Worm (Caenorhabditis elegans) whole organism, late embryonic: ENCODE data around the gene snr-6.

Experiments used
- C08G9.2 ChIP-seq: sonication (generic microtip); optimal IDR thresholded peaks from 2 replicates; lab custom pipeline; 2016; ENCODE audit warnings: mild to moderate bottlenecking, missing genetic modification characterization, moderate library complexity, missing compliant biosample characterization
- F13H6.1 ChIP-seq: sonication (generic microtip); optimal IDR thresholded peaks from 2 replicates; lab custom pipeline; 2016; ENCODE audit warnings: missing genetic modification characterization, missing compliant biosample characterization
- K02D7.2 ChIP-seq: sonication (generic microtip); optimal IDR thresholded peaks from 2 replicates; lab custom pipeline; 2017; ENCODE audit warnings: mild to moderate bottlenecking, missing genetic modification characterization, missing compliant biosample characterization
- K09A11.1 ChIP-seq: sonication (generic microtip); optimal IDR thresholded peaks from 2 replicates; lab custom pipeline; 2017; ENCODE audit warnings: antibody characterized with exemption, mild to moderate bottlenecking, missing genetic modification characterization, missing compliant biosample characterization; ENCODE audit not compliant: insufficient read depth
- T23F11.4 ChIP-seq: fragments of 200-800 bp; sonication (Bioruptor generic); optimal IDR thresholded peaks from 2 replicates; lab custom pipeline; 2018; ENCODE audit warnings: mild to moderate bottlenecking, missing genetic modification characterization, missing compliant biosample characterization
- ceh-14 ChIP-seq: sonication (generic microtip); optimal IDR thresholded peaks from 2 replicates; lab custom pipeline; 2016; ENCODE audit warnings: missing genotype, missing genetic modification characterization, missing compliant biosample characterization
- ceh-19 ChIP-seq: fragments of 200-800 bp; sonication (Bioruptor generic); optimal IDR thresholded peaks from 2 replicates; lab custom pipeline; 2018; ENCODE audit warnings: mild to moderate bottlenecking, missing genetic modification characterization, missing compliant biosample characterization
- ceh-2 ChIP-seq: sonication (generic microtip); optimal IDR thresholded peaks from 2 replicates; lab custom pipeline; 2016; ENCODE audit warnings: missing genotype, missing genetic modification characterization, missing compliant biosample characterization
- ceh-24 ChIP-seq: sonication (generic microtip); optimal IDR thresholded peaks from 2 replicates; lab custom pipeline; 2016; ENCODE audit warnings: mild to moderate bottlenecking, missing genetic modification characterization, missing compliant biosample characterization
- ceh-30 ChIP-seq: fragments of 150-350 bp; optimal IDR thresholded peaks from 2 replicates; lab custom pipeline; 2014; ENCODE audit warnings: missing biosample characterization, missing genetic modification characterization
- ceh-31 ChIP-seq: sonication (generic microtip); optimal IDR thresholded peaks from 2 replicates; lab custom pipeline; 2016; ENCODE audit warnings: missing genetic modification characterization, missing compliant biosample characterization
- ceh-45 ChIP-seq: fragments of 200-800 bp; sonication (Bioruptor generic); IDR thresholded peaks from 2 replicates; pipeline ENCODE4 v1.3.6; 2022; ENCODE audit warnings: missing genetic modification reagents, missing genetic modification characterization, missing compliant biosample characterization
- ceh-6 ChIP-seq: fragments of 200-800 bp; sonication (Bioruptor generic); optimal IDR thresholded peaks from 2 replicates; lab custom pipeline; 2018; ENCODE audit warnings: mild to moderate bottlenecking, missing genetic modification characterization, missing compliant biosample characterization
- ceh-9 ChIP-seq: sonication (generic microtip); optimal IDR thresholded peaks from 2 replicates; lab custom pipeline; 2016; ENCODE audit warnings: mild to moderate bottlenecking, missing genetic modification characterization, inconsistent platforms, missing compliant biosample characterization
- dve-1 ChIP-seq: sonication (generic microtip); optimal IDR thresholded peaks from 2 replicates; lab custom pipeline; 2017; ENCODE audit warnings: antibody characterized with exemption, mild to moderate bottlenecking, missing genetic modification characterization, missing compliant biosample characterization
- elt-2 ChIP-seq: sonication (generic microtip); optimal IDR thresholded peaks from 2 replicates; lab custom pipeline; 2016; ENCODE audit warnings: missing genetic modification reagents, missing genetic modification characterization, missing compliant biosample characterization
- elt-4 ChIP-seq: sonication (generic microtip); optimal IDR thresholded peaks from 2 replicates; lab custom pipeline; 2016; ENCODE audit warnings: missing genetic modification characterization, missing compliant biosample characterization
- ets-4 ChIP-seq: sonication (generic microtip); optimal IDR thresholded peaks from 2 replicates; lab custom pipeline; 2016; ENCODE audit warnings: missing genetic modification characterization, missing compliant biosample characterization
- fax-1 ChIP-seq: sonication (generic microtip); optimal IDR thresholded peaks from 2 replicates; lab custom pipeline; 2016; ENCODE audit warnings: missing genotype, missing genetic modification characterization, missing compliant biosample characterization
- fkh-10 ChIP-seq: fragments of 150-350 bp; optimal IDR thresholded peaks from 2 replicates; lab custom pipeline; 2014; ENCODE audit warnings: missing biosample characterization, missing genetic modification reagents, missing genetic modification characterization
- fkh-6 ChIP-seq: sonication (generic microtip); optimal IDR thresholded peaks from 2 replicates; lab custom pipeline; 2016; ENCODE audit warnings: missing genetic modification characterization, missing compliant biosample characterization
- gmeb-2 ChIP-seq: sonication (generic microtip); optimal IDR thresholded peaks from 2 replicates; lab custom pipeline; 2016; ENCODE audit warnings: missing genetic modification characterization, inconsistent platforms, missing compliant biosample characterization
- hlh-13 ChIP-seq: fragments of 200-800 bp; sonication (Bioruptor generic); optimal IDR thresholded peaks from 2 replicates; lab custom pipeline; 2018; ENCODE audit warnings: mild to moderate bottlenecking, missing genetic modification characterization, missing compliant biosample characterization
- hlh-8 ChIP-seq: sonication (generic microtip); optimal IDR thresholded peaks from 2 replicates; lab custom pipeline; 2016; ENCODE audit warnings: missing genotype, missing genetic modification characterization, missing compliant biosample characterization
- lim-6 ChIP-seq: sonication (generic microtip); optimal IDR thresholded peaks from 2 replicates; lab custom pipeline; 2016; ENCODE audit warnings: missing genetic modification characterization, missing compliant biosample characterization
- madf-2 ChIP-seq: sonication (generic microtip); optimal IDR thresholded peaks from 2 replicates; lab custom pipeline; 2017; ENCODE audit warnings: missing genetic modification characterization, missing compliant biosample characterization
- mec-3 ChIP-seq: sonication (generic microtip); optimal IDR thresholded peaks from 2 replicates; lab custom pipeline; 2016; ENCODE audit warnings: borderline replicate concordance, missing genetic modification characterization, missing compliant biosample characterization
- nfya-1 ChIP-seq: sonication (generic microtip); optimal IDR thresholded peaks from 2 replicates; lab custom pipeline; 2017; ENCODE audit warnings: missing genetic modification characterization, mild to moderate bottlenecking, missing compliant biosample characterization, antibody characterized with exemption, moderate library complexity
- nhr-11 ChIP-seq: fragments of 150-350 bp; optimal IDR thresholded peaks from 2 replicates; lab custom pipeline; 2014; ENCODE audit warnings: missing biosample characterization, missing genetic modification characterization
- nhr-232 ChIP-seq: sonication (generic microtip); optimal IDR thresholded peaks from 2 replicates; lab custom pipeline; 2016; ENCODE audit warnings: missing genetic modification characterization, missing compliant biosample characterization
- npax-4 ChIP-seq: sonication (generic microtip); optimal IDR thresholded peaks from 2 replicates; lab custom pipeline; 2016; ENCODE audit warnings: missing genetic modification characterization, missing compliant biosample characterization
- odd-2 ChIP-seq: sonication (generic microtip); optimal IDR thresholded peaks from 2 replicates; lab custom pipeline; 2017; ENCODE audit warnings: antibody characterized with exemption, mild to moderate bottlenecking, missing genetic modification characterization, missing compliant biosample characterization
- pag-3 ChIP-seq: sonication (generic microtip); optimal IDR thresholded peaks from 2 replicates; lab custom pipeline; 2016; ENCODE audit warnings: missing compliant biosample characterization, missing genetic modification characterization, borderline replicate concordance
- pat-9 ChIP-seq: fragments of 200-800 bp; sonication (Bioruptor generic); optimal IDR thresholded peaks from 2 replicates; lab custom pipeline; 2018; ENCODE audit warnings: mild to moderate bottlenecking, missing genetic modification characterization, moderate library complexity, missing compliant biosample characterization
- pha-4 ChIP-seq: fragments of 150-350 bp; optimal IDR thresholded peaks from 2 replicates; lab custom pipeline; 2018; ENCODE audit warnings: missing biosample characterization, missing genetic modification reagents, missing genetic modification characterization
- sox-2 ChIP-seq: fragments of 200-800 bp; sonication (Bioruptor generic); IDR thresholded peaks from 2 replicates; pipeline ENCODE4 v1.3.6; 2022; ENCODE audit warnings: missing genetic modification reagents, missing genetic modification characterization, missing compliant biosample characterization
- sox-4 ChIP-seq: sonication (generic microtip); optimal IDR thresholded peaks from 2 replicates; lab custom pipeline; 2017; ENCODE audit warnings: mild to moderate bottlenecking, missing genetic modification characterization, inconsistent platforms, missing compliant biosample characterization
- syd-9 ChIP-seq: sonication (generic microtip); optimal IDR thresholded peaks from 2 replicates; lab custom pipeline; 2016; ENCODE audit warnings: mild to moderate bottlenecking, missing genetic modification characterization, moderate library complexity, missing compliant biosample characterization
- tbx-2 ChIP-seq: sonication (generic microtip); optimal IDR thresholded peaks from 2 replicates; lab custom pipeline; 2016; ENCODE audit warnings: missing genetic modification characterization, missing compliant biosample characterization
- tbx-7 ChIP-seq: sonication (generic microtip); optimal IDR thresholded peaks from 2 replicates; lab custom pipeline; 2016; ENCODE audit warnings: missing genotype, missing genetic modification characterization, missing compliant biosample characterization
- ttx-3 ChIP-seq: sonication (generic microtip); optimal IDR thresholded peaks from 2 replicates; lab custom pipeline; 2016; ENCODE audit warnings: missing genetic modification reagents, missing genetic modification characterization, missing compliant biosample characterization
- unc-55 ChIP-seq: sonication (generic microtip); optimal IDR thresholded peaks from 2 replicates; lab custom pipeline; 2017; ENCODE audit warnings: missing biosample characterization, missing genetic modification reagents, missing genetic modification characterization
- zip-5 ChIP-seq: sonication (generic microtip); optimal IDR thresholded peaks from 2 replicates; lab custom pipeline; 2016; ENCODE audit warnings: missing genetic modification characterization, missing compliant biosample characterization

snr-6 gene

DNA sequence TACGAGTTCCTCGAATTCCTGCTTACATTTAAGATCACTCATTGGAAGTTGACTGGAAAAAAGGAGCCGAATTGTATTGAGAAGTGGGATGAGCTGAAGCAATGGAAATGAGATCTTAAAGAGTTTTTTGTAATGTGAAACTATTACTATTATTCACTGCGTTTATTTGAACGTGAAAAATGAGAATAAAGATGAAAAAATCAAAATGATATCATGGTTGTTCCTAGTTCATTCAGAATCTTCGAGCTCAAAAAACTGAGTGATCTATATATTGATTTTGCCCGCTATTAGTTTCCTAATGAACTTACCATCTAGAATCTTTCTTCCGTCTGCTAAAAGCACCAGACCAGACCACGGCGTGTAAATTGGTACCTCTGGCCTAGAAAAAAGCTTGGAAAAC lies 7.6 kb upstream of the snr-6 start:
- no peak for TF ChIP-seq mec-3 (tag; lab: Kevin White, UChicago)
- TF ChIP-seq odd-2 = no peak
- TF ChIP-seq zip-5 (tag; lab: Kevin White, UChicago) = no peak
- no peak for TF ChIP-seq ets-4 (tag; lab: Kevin White, UChicago)
- no peak for TF ChIP-seq fkh-10 (GFP tag; lab: Kevin White, UChicago)

DNA sequence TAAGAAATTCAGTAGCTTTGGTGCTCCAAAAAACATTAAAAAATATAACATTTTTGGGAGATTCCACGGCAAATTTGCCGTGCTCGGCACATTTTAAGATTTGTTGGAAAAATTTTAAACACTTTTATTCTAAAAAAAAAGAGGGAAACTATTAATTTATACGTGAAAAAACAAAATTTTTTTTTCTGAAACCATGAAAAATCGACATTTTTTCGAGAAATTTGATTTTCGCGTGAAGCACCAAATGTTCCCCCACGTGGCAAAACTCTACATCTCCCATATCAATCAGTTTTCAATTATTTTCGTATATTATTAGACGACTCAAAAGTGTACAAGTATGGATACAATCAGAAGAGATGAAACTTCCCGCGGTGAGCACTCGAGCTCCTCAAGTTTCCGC lies 6.8 kb upstream of the snr-6 start, which contains the start of gene fbxa-218:
Gene fbxa-218 (plus strand): TSS at position 301 of the 400 bp plus-strand sequence.
- TF ChIP-seq sox-2 (GFP tag; lab: Robert Waterston, UW) (no peak), nhr-232 (tag; lab: Kevin White, UChicago) (no peak), hlh-8 (no peak), ceh-31 (no peak), sox-4 (tag; lab: Kevin White, UChicago) (no peak), fkh-10 (GFP tag; lab: Kevin White, UChicago) (no peak), K02D7.2 (tag; lab: Kevin White, UChicago) (no peak), fax-1 (tag; lab: Kevin White, UChicago) (no peak), ceh-30 (tag; lab: Kevin White, UChicago) (no peak), tbx-2 (tag; lab: Kevin White, UChicago) (no peak), pha-4 (no peak), pat-9 (no peak), pag-3 (tag; lab: Kevin White, UChicago) (no peak), dve-1 (tag; lab: Kevin White, UChicago) (no peak), C08G9.2 (tag; lab: Kevin White, UChicago) (no peak), tbx-7 (tag; lab: Kevin White, UChicago) (no peak), ceh-19 (GFP tag; lab: Kevin White, UChicago) (no peak), ttx-3 (tag; lab: Kevin White, UChicago) (no peak)

DNA sequence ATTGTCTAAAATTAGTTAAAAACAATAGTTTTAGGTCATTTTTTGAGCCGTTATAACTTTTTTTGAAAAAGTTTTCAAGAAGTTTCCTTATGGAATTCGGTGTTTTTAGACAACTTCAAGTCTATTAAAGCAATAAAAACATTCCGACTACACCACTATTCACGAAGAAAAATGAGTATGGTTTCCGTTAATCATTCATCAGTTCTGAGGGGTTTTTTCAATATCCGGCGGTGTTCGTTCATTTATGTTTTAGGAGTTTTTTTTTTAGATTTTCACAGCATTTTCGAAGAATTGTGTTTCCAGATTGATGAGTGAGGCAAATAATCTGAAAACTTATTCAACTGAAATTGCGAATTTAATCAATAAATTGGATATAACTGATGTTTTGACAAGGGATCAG lies 4.7 kb upstream of the snr-6 start, which contains the start of gene Y49E10.27:
Gene Y49E10.27 (plus strand): TSS at position 301 of the 400 bp plus-strand sequence.
- TF ChIP-seq hlh-8 (no peak), ceh-6 (GFP tag; lab: Kevin White, UChicago) (no peak), npax-4 (tag; lab: Kevin White, UChicago) (no peak), fkh-6 (tag; lab: Kevin White, UChicago) (no peak), K02D7.2 (tag; lab: Kevin White, UChicago) (no peak), K09A11.1 (no peak), elt-2 (tag; lab: Kevin White, UChicago) (no peak), ceh-45 (GFP tag; lab: Robert Waterston, UW) (no peak), F13H6.1 (tag; lab: Kevin White, UChicago) (no peak), nfya-1 (no peak), pha-4 (no peak), gmeb-2 (tag; lab: Kevin White, UChicago) (no peak), ceh-9 (tag; lab: Kevin White, UChicago) (no peak), T23F11.4 (GFP tag; lab: Kevin White, UChicago) (no peak), ceh-31 (no peak), sox-2 (GFP tag; lab: Robert Waterston, UW) (no peak), ceh-14 (tag; lab: Kevin White, UChicago) (no peak), ceh-24 (tag; lab: Kevin White, UChicago) (no peak)

DNA sequence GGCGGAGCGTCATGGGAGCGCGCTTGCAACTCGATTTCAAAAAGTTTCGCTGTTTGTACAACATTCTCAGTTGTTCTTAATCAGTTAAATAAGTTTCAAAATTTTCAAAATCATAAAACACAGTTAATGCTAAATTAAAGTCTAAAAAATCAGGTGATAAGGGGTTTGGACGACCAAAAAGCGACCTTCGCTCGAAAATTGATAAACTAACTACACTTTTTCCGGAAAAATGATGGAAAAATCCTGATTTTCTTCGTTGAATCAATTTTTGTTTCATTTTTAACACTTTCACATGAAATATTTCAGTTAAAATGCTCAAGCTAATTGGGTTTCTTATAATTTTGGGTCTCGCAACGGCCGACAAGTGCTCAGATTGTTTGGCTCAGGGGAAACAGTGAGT lies 780 bp upstream of the snr-6 start, which contains the start of gene Y49E10.16:
Gene Y49E10.16 (plus strand): TSS at position 301 of the 400 bp plus-strand sequence.
- TF ChIP-seq unc-55 (GFP tag; lab: Kevin White, UChicago) (no peak), ceh-31 (no peak), ceh-2 (tag; lab: Kevin White, UChicago) (no peak), elt-2 (tag; lab: Kevin White, UChicago) (no peak), fax-1 (tag; lab: Kevin White, UChicago) (no peak), elt-4 (tag; lab: Kevin White, UChicago) (no peak), zip-5 (tag; lab: Kevin White, UChicago) (no peak), F13H6.1 (tag; lab: Kevin White, UChicago) (no peak), ets-4 (tag; lab: Kevin White, UChicago) (no peak), madf-2 (tag; lab: Kevin White, UChicago) (no peak), nhr-11 (no peak), hlh-13 (GFP tag; lab: Kevin White, UChicago) (no peak), tbx-7 (tag; lab: Kevin White, UChicago) (no peak), syd-9 (tag; lab: Kevin White, UChicago) (no peak), odd-2 (no peak), lim-6 (tag; lab: Kevin White, UChicago) (no peak)
